Fruit fly (Drosophila melanogaster): ENCODE data around the gene CG15167.

CG15167 gene

dm6 chr2L:18702721-18703488 is 37.3 kb upstream of the CG15167 start, which contains the start of the genes CG10376 and CG10343 (continued):
- TF ChIP-seq E2f2 (GFP tag; IDR thresholded peaks at IDR 0.05) = peak; percentile 45; the same call in 1 of the 2 replicates
- 0 out of 2 replicates have a peak, but pooled peaks have one; percentile 33 for TF ChIP-seq CG11696 (GFP tag; IDR thresholded peaks at IDR 0.05)
- no peak for TF ChIP-seq CG12236 (GFP tag; optimal IDR thresholded peaks at IDR 0.05)
- no peak for TF ChIP-seq CG4282 (GFP tag; optimal IDR thresholded peaks at IDR 0.05)
- TF ChIP-seq schlank (tag; optimal IDR thresholded peaks at IDR 0.05) = peak; percentile 51
- TF ChIP-seq Scr (GFP tag; IDR thresholded peaks at IDR 0.05; ENCODE audit: partially characterized antibody) = 0 out of 2 replicates have a peak, but pooled peaks have one; percentile 16
- TF ChIP-seq CG17568 (GFP tag; optimal IDR thresholded peaks at IDR 0.05) = peak; percentile 32
- TF ChIP-seq ATbp (GFP tag; optimal IDR thresholded peaks at IDR 0.05) = peak; percentile 74
- TF ChIP-seq gcm2 (GFP tag; optimal IDR thresholded peaks at IDR 0.05) = no peak
- TF ChIP-seq stc (GFP tag; IDR thresholded peaks at IDR 0.05) = peak; percentile 44; the same call in 1 of the 2 replicates
- TF ChIP-seq BEAF-32 (GFP tag; optimal IDR thresholded peaks at IDR 0.05) = peak; percentile 49
- no peak for TF ChIP-seq Doc3 (GFP tag; IDR thresholded peaks at IDR 0.05; ENCODE audit: partially characterized antibody)
- peak; percentile 99 for TF ChIP-seq nerfin-1 (tag; optimal IDR thresholded peaks at IDR 0.05)
- no peak for TF ChIP-seq ham (GFP tag; IDR thresholded peaks at IDR 0.05)
- peak; percentile 40 for TF ChIP-seq jing (GFP tag; optimal IDR thresholded peaks at IDR 0.05)
- TF ChIP-seq CG31224 (GFP tag; IDR thresholded peaks at IDR 0.05) = peak; percentile 82
- peak; percentile 35 to 68 for TF ChIP-seq Eip74EF (GFP tag; optimal IDR thresholded peaks at IDR 0.05)
- TF ChIP-seq ase (GFP tag; IDR thresholded peaks at IDR 0.05) = peak; percentile 62; the same call in 1 of the 3 replicates
- peak; percentile 79 for TF ChIP-seq ewg (GFP tag; optimal IDR thresholded peaks at IDR 0.05)
- TF ChIP-seq HLH54F (GFP tag; optimal IDR thresholded peaks at IDR 0.05) = peak; percentile 58
- TF ChIP-seq Side (GFP tag; optimal IDR thresholded peaks at IDR 0.05) = no peak
- peak; percentile 95 for TF ChIP-seq CG8924 (tag; optimal IDR thresholded peaks at IDR 0.05)
- peak; percentile 83 to 96 for TF ChIP-seq crp (GFP tag; optimal IDR thresholded peaks at IDR 0.05)
- peak; percentile 89 for TF ChIP-seq bcd (GFP tag; optimal IDR thresholded peaks at IDR 0.05)
- TF ChIP-seq CG12104 (GFP tag; optimal IDR thresholded peaks at IDR 0.05) = peak; percentile 82
- peak; percentile 70 for TF ChIP-seq salm (tag; optimal IDR thresholded peaks at IDR 0.05)
- TF ChIP-seq Rx (GFP tag; IDR thresholded peaks at IDR 0.05) = peak; percentile 59
- peak; percentile 87 for TF ChIP-seq Fer3 (tag; optimal IDR thresholded peaks at IDR 0.05)
- peak; percentile 44 for TF ChIP-seq corto (GFP tag; optimal IDR thresholded peaks at IDR 0.05)
- TF ChIP-seq Mes4 (GFP tag; optimal IDR thresholded peaks at IDR 0.05) = peak; percentile 3
- peak; percentile 47 for TF ChIP-seq CG5245 (GFP tag; optimal IDR thresholded peaks at IDR 0.05)
- TF ChIP-seq CG6854 (GFP tag; optimal IDR thresholded peaks at IDR 0.05) = no peak
- peak; percentile 67; the same call in 2 of the 3 replicates for TF ChIP-seq HLH4C (GFP tag; IDR thresholded peaks at IDR 0.05; ENCODE audit: partially characterized antibody)
- no peak; the same call in 1 of the 2 replicates for TF ChIP-seq CG5953 (GFP tag; IDR thresholded peaks at IDR 0.05)
- TF ChIP-seq NC2α (GFP tag; optimal IDR thresholded peaks at IDR 0.05) = no peak
- TF ChIP-seq CG3847 (GFP tag; IDR thresholded peaks at IDR 0.05) = peak; percentile 93
- TF ChIP-seq CG14014 (GFP tag; IDR thresholded peaks at IDR 0.05) = peak; percentile 81
- no peak for TF ChIP-seq chinmo (GFP tag; IDR thresholded peaks at IDR 0.05; ENCODE audit: partially characterized antibody)
- no peak for TF ChIP-seq Lim3 (GFP tag; IDR thresholded peaks at IDR 0.05)
- no peak for TF ChIP-seq eve (GFP tag; optimal IDR thresholded peaks at IDR 0.05)
- 0 out of 3 replicates have a peak, but pooled peaks have one; percentile 43 for TF ChIP-seq ci (GFP tag; IDR thresholded peaks at IDR 0.05)
- peak; percentile 90 for TF ChIP-seq CG4404 (GFP tag; IDR thresholded peaks at IDR 0.05)
- TF ChIP-seq Optix (GFP tag; IDR thresholded peaks at IDR 0.05) = 0 out of 3 replicates have a peak, but pooled peaks have one; percentile 41
- no peak for TF ChIP-seq Tbp (GFP tag; optimal IDR thresholded peaks at IDR 0.05)
- peak; percentile 84 for TF ChIP-seq tin (GFP tag; optimal IDR thresholded peaks at IDR 0.05)
- peak; percentile 65 for TF ChIP-seq CG4617 (GFP tag; optimal IDR thresholded peaks at IDR 0.05; ENCODE audit: borderline replicate concordance)
- peak; percentile 53 for TF ChIP-seq CG34376 (GFP tag; optimal IDR thresholded peaks at IDR 0.05)
- TF ChIP-seq h (optimal IDR thresholded peaks at IDR 0.05) = no peak
- peak; percentile 72 for TF ChIP-seq Mad (GFP tag; optimal IDR thresholded peaks at IDR 0.05)
